Worm (Caenorhabditis elegans): ENCODE measurements around the gene E01G4.5.

- TF ChIP-seq dao-5 (tag; optimal IDR thresholded peaks at IDR 0.05) (no peak), W03F9.2 (tag; optimal IDR thresholded peaks at IDR 0.05) (peak; percentile 26), him-1 (tag; optimal IDR thresholded peaks at IDR 0.05) (no peak)
Observed at ce11 chrII:13477230-13477629, 5.0 kb downstream of the E01G4.5 start.

All from whole organism, L4/young adult.